Fruit fly (Drosophila melanogaster) whole organism, embryonic: ENCODE results near the gene Scm.

ENCODE experiments used
- CG12942 ChIP-seq: fragments of 200-800 bp; sonication (Bioruptor generic); optimal IDR thresholded peaks from 3 replicates; lab custom pipeline; 2016; ENCODE audit warnings: missing biosample characterization, missing genetic modification characterization
- CG14860 ChIP-seq: fragments of 200-800 bp; sonication (Bioruptor generic); IDR thresholded peaks from 3 replicates; pipeline ENCODE4 v1.3.6; 2022; ENCODE audit warnings: missing biosample characterization, missing genetic modification characterization; ENCODE audit not compliant: partially characterized antibody
- CG1602 ChIP-seq: fragments of 200-800 bp; sonication (Bioruptor generic); optimal IDR thresholded peaks from 3 replicates; lab custom pipeline; 2016; ENCODE audit warnings: missing biosample characterization, missing genetic modification characterization
- CG1603 ChIP-seq: fragments of 200-800 bp; sonication (Bioruptor generic); optimal IDR thresholded peaks from 2 replicates; lab custom pipeline; 2019; ENCODE audit warnings: missing biosample characterization, mild to moderate bottlenecking, missing genetic modification characterization, moderate library complexity
- CG16863 ChIP-seq: fragments of 200-800 bp; sonication (Bioruptor generic); optimal IDR thresholded peaks from 3 replicates; lab custom pipeline; 2016; ENCODE audit warnings: missing biosample characterization, missing genetic modification characterization
- CG18476 ChIP-seq: fragments of 200-800 bp; sonication (Bioruptor generic); optimal IDR thresholded peaks from 2 replicates; lab custom pipeline; 2016; ENCODE audit warnings: missing biosample characterization, mild to moderate bottlenecking, missing genetic modification characterization
- CG3838 ChIP-seq: fragments of 200-800 bp; sonication (Bioruptor generic); optimal IDR thresholded peaks from 3 replicates; lab custom pipeline; 2016; ENCODE audit warnings: missing biosample characterization, missing genetic modification characterization
- CG4360 ChIP-seq: fragments of 200-800 bp; sonication (Bioruptor generic); IDR thresholded peaks from 2 replicates; pipeline ENCODE4 v1.3.6; 2022; ENCODE audit warnings: missing biosample characterization, missing genetic modification characterization
- CG6254 ChIP-seq: fragments of 200-800 bp; sonication (Bioruptor generic); optimal IDR thresholded peaks from 3 replicates; lab custom pipeline; 2017; ENCODE audit warnings: mild to moderate bottlenecking, missing biosample characterization, missing genetic modification reagents, missing genetic modification characterization
- CG6791 ChIP-seq: fragments of 200-800 bp; sonication (Bioruptor generic); IDR thresholded peaks from 3 replicates; pipeline ENCODE4 v1.3.6; 2022; ENCODE audit warnings: missing biosample characterization, missing genetic modification characterization; ENCODE audit not compliant: partially characterized antibody
- CG7372 ChIP-seq: fragments of 200-800 bp; sonication (Bioruptor generic); IDR thresholded peaks from 2 replicates; pipeline ENCODE4 v1.3.6; 2022; ENCODE audit warnings: missing biosample characterization, missing genetic modification characterization
- CG7839 ChIP-seq: fragments of 200-800 bp; sonication (Bioruptor generic); optimal IDR thresholded peaks from 3 replicates; lab custom pipeline; 2018; ENCODE audit warnings: missing biosample characterization, mild to moderate bottlenecking, missing genetic modification characterization, moderate library complexity
- CG7963 ChIP-seq: fragments of 200-800 bp; sonication (Bioruptor generic); IDR thresholded peaks from 3 replicates; pipeline ENCODE4 v1.3.6; 2022; ENCODE audit warnings: missing biosample characterization, missing genetic modification characterization; ENCODE audit not compliant: partially characterized antibody
- CG8089 ChIP-seq: fragments of 200-800 bp; sonication (Bioruptor generic); optimal IDR thresholded peaks from 3 replicates; lab custom pipeline; 2016; ENCODE audit warnings: missing biosample characterization, missing genetic modification characterization
- CG8765 ChIP-seq: fragments of 200-800 bp; sonication (Bioruptor generic); IDR thresholded peaks from 2 replicates; pipeline ENCODE4 v1.3.6; 2022; ENCODE audit warnings: missing biosample characterization, missing genetic modification characterization
- CG9437 ChIP-seq: fragments of 200-800 bp; sonication (Bioruptor generic); optimal IDR thresholded peaks from 2 replicates; lab custom pipeline; 2018; ENCODE audit warnings: missing biosample characterization, mild to moderate bottlenecking, missing genetic modification characterization
- CG9797 ChIP-seq: fragments of 200-800 bp; sonication (Bioruptor generic); optimal IDR thresholded peaks from 3 replicates; lab custom pipeline; 2018; ENCODE audit warnings: missing biosample characterization, mild to moderate bottlenecking, missing genetic modification characterization
- CHES-1-like ChIP-seq: fragments of 200-800 bp; sonication (Bioruptor generic); optimal IDR thresholded peaks from 2 replicates; lab custom pipeline; 2016; ENCODE audit warnings: missing biosample characterization, missing genetic modification characterization
- Dad ChIP-seq: fragments of 200-800 bp; sonication (Bioruptor generic); optimal IDR thresholded peaks from 3 replicates; lab custom pipeline; 2016; ENCODE audit warnings: missing biosample characterization, missing genetic modification characterization
- Dek ChIP-seq: fragments of 200-800 bp; sonication (Bioruptor generic); optimal IDR thresholded peaks from 3 replicates; lab custom pipeline; 2019; ENCODE audit warnings: missing biosample characterization, mild to moderate bottlenecking, missing genetic modification characterization, moderate library complexity
- Eip74EF ChIP-seq, 2 experiments: fragments of 200-800 bp in 1 of 2; fragments of >200 bp in 1 of 2; sonication (Bioruptor generic) in 1 of 2; optimal IDR thresholded peaks; 2 replicates each; lab custom pipeline; 2017 to 2019; ENCODE audit warnings: missing biosample characterization in 2 of 2, missing genetic modification characterization in 2 of 2, mild to moderate bottlenecking in 1 of 2, moderate library complexity in 1 of 2
- HLHmδ ChIP-seq: fragments of 200-800 bp; sonication (Bioruptor generic); optimal IDR thresholded peaks from 2 replicates; lab custom pipeline; 2018; ENCODE audit warnings: missing biosample characterization, mild to moderate bottlenecking, missing genetic modification characterization, moderate library complexity
- Mad ChIP-seq: fragments of 200-800 bp; sonication (Bioruptor generic); optimal IDR thresholded peaks from 2 replicates; lab custom pipeline; 2016; ENCODE audit warnings: missing biosample characterization, missing genetic modification characterization
- Mrtf ChIP-seq: fragments of 200-800 bp; sonication (Bioruptor generic); IDR thresholded peaks from 3 replicates; pipeline ENCODE4 v1.3.6; 2022; ENCODE audit warnings: missing biosample characterization, missing genetic modification characterization
- Neu2 ChIP-seq: fragments of 200-800 bp; sonication (Bioruptor generic); optimal IDR thresholded peaks from 3 replicates; lab custom pipeline; 2016; ENCODE audit warnings: missing biosample characterization, missing genetic modification characterization, borderline replicate concordance
- Ptx1 ChIP-seq: fragments of 200-800 bp; sonication (Bioruptor generic); IDR thresholded peaks from 2 replicates; pipeline ENCODE4 v1.3.6; 2022; ENCODE audit warnings: missing biosample characterization, missing genetic modification characterization
- Sry-β ChIP-seq: fragments of 200-800 bp; sonication (Bioruptor generic); optimal IDR thresholded peaks from 2 replicates; lab custom pipeline; 2018; ENCODE audit warnings: missing biosample characterization, mild to moderate bottlenecking, missing genetic modification characterization, moderate library complexity
- ab ChIP-seq: fragments of 200-800 bp; sonication (Bioruptor generic); optimal IDR thresholded peaks from 2 replicates; lab custom pipeline; 2016; ENCODE audit warnings: missing biosample characterization, missing genetic modification characterization
- ara ChIP-seq: fragments of 200-800 bp; sonication (Bioruptor generic); IDR thresholded peaks from 2 replicates; pipeline ENCODE4 v1.3.6; 2022; ENCODE audit warnings: missing biosample characterization, missing genetic modification characterization
- dimm ChIP-seq: fragments of 200-800 bp; sonication (Bioruptor generic); IDR thresholded peaks from 2 replicates; pipeline ENCODE4 v1.3.6; 2022; ENCODE audit warnings: missing biosample characterization, missing genetic modification characterization
- disco-r ChIP-seq: fragments of 200-800 bp; sonication (Bioruptor generic); optimal IDR thresholded peaks from 2 replicates; lab custom pipeline; 2016; ENCODE audit warnings: missing biosample characterization, missing genetic modification characterization
- dpn ChIP-seq, 2 experiments: fragments of 200-800 bp; sonication (Bioruptor generic); optimal IDR thresholded peaks; 3 replicates each; lab custom pipeline; 2016; ENCODE audit warnings: missing biosample characterization in 2 of 2, missing genetic modification characterization in 2 of 2
- exex ChIP-seq: fragments of 200-800 bp; sonication (Bioruptor generic); optimal IDR thresholded peaks from 4 replicates; lab custom pipeline; 2018; ENCODE audit warnings: missing biosample characterization, mild to moderate bottlenecking, missing genetic modification characterization, moderate library complexity
- fd96Cb ChIP-seq: fragments of 200-800 bp; sonication (Bioruptor generic); optimal IDR thresholded peaks from 2 replicates; lab custom pipeline; 2018; ENCODE audit warnings: missing biosample characterization, mild to moderate bottlenecking, missing genetic modification characterization, moderate library complexity
- gce ChIP-seq: fragments of 200-800 bp; sonication (Bioruptor generic); IDR thresholded peaks from 3 replicates; pipeline ENCODE4 v1.3.6; 2022; ENCODE audit warnings: missing biosample characterization, missing genetic modification characterization
- grn ChIP-seq: fragments of 200-800 bp; sonication (Bioruptor generic); optimal IDR thresholded peaks from 3 replicates; lab custom pipeline; 2017; ENCODE audit warnings: missing biosample characterization, missing genetic modification characterization
- gt ChIP-seq: fragments of 200-800 bp; sonication (Bioruptor generic); IDR thresholded peaks from 2 replicates; pipeline ENCODE4 v1.3.6; 2022; ENCODE audit warnings: missing biosample characterization, missing genetic modification characterization
- her ChIP-seq: fragments of 200-800 bp; sonication (Bioruptor generic); optimal IDR thresholded peaks from 2 replicates; lab custom pipeline; 2016; ENCODE audit warnings: missing biosample characterization, missing genetic modification characterization
- insv ChIP-seq, 2 experiments: fragments of 200-800 bp; sonication (Bioruptor generic); optimal IDR thresholded peaks; 3 replicates each; lab custom pipeline; 2016 to 2018; ENCODE audit warnings: missing biosample characterization in 2 of 2, missing genetic modification characterization in 2 of 2
- pnt ChIP-seq: fragments of 200-800 bp; sonication (Bioruptor generic); optimal IDR thresholded peaks from 3 replicates; lab custom pipeline; 2016; ENCODE audit warnings: missing biosample characterization, missing genetic modification characterization
- prd ChIP-seq, 3 experiments: fragments of >200 bp in 2 of 3; fragments of 200-800 bp in 1 of 3; sonication (Bioruptor generic) in 1 of 3; optimal IDR thresholded peaks in 2 of 3; IDR thresholded peaks in 1 of 3; 2 replicates in 2 of 3; 3 replicates in 1 of 3; pipeline versions ENCODE4 v1.3.6 to Lab custom; 2017 to 2022; ENCODE audit warnings: missing biosample characterization in 1 of 3, missing genetic modification characterization in 1 of 3
- shn ChIP-seq: fragments of 200-800 bp; sonication (Bioruptor generic); optimal IDR thresholded peaks from 3 replicates; lab custom pipeline; 2016; ENCODE audit warnings: missing biosample characterization, missing genetic modification characterization
- sim ChIP-seq: fragments of 200-800 bp; sonication (Bioruptor generic); IDR thresholded peaks from 2 replicates; pipeline ENCODE4 v1.3.6; 2022; ENCODE audit warnings: missing biosample characterization, missing genetic modification characterization
- tio ChIP-seq: fragments of 200-800 bp; sonication (Bioruptor generic); optimal IDR thresholded peaks from 2 replicates; lab custom pipeline; 2017; ENCODE audit warnings: missing biosample characterization, missing genetic modification characterization, inconsistent platforms
- twi ChIP-seq: fragments of 200-800 bp; optimal IDR thresholded peaks from 2 replicates; lab custom pipeline; 2019; ENCODE audit warnings: missing biosample characterization, mild to moderate bottlenecking, missing genetic modification characterization, moderate library complexity
- tx ChIP-seq: fragments of 200-800 bp; sonication (Bioruptor generic); optimal IDR thresholded peaks from 2 replicates; lab custom pipeline; 2016; ENCODE audit warnings: missing biosample characterization, missing genetic modification characterization
- vfl ChIP-seq: fragments of 200-800 bp; sonication (Bioruptor generic); optimal IDR thresholded peaks from 2 replicates; lab custom pipeline; 2016; ENCODE audit warnings: missing biosample characterization, missing genetic modification characterization
- wdn ChIP-seq: fragments of 200-800 bp; sonication (Bioruptor generic); IDR thresholded peaks from 2 replicates; pipeline ENCODE4 v1.3.6; 2022; ENCODE audit warnings: missing biosample characterization, missing genetic modification characterization
- zen2 ChIP-seq: fragments of 200-800 bp; sonication (Bioruptor generic); IDR thresholded peaks from 3 replicates; pipeline ENCODE4 v1.3.6; 2022; ENCODE audit warnings: missing biosample characterization, missing genetic modification characterization; ENCODE audit not compliant: partially characterized antibody
- zfh2 ChIP-seq: fragments of 200-800 bp; sonication (Bioruptor generic); optimal IDR thresholded peaks from 2 replicates; lab custom pipeline; 2016; ENCODE audit warnings: missing biosample characterization, missing genetic modification characterization

Scm gene

DNA sequence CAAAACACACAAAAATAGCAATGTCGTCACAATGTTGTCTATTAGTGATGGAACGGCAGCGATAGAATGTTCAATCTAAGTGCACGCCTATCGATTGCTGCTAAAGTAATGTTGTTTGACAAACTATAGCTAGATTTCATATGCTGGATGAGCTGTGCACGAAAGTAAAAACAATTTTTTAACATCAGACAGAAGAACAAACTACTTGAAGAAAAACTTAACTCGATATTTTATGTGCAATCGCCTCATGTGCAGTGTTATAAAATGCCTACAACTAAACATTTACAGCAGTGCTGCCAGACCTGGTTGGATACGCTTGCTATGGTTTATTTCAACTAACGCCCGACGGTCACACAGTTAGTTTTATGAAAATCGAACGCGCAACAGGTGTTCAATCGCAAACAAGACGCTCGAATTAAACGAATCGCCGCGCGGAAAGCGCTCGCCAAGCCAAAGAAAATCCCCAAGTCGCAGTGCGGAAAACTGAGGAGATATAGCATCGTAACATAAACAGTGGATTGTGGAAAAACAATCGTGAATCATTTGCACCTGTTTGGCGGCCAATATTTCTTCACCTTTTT lies 46.4 kb downstream of the Scm start, which contains the start of the genes bocks and CG8312 (continued):
- no peak for TF ChIP-seq CG16863 (GFP tag; lab: Kevin White, UChicago)
- TF ChIP-seq tx (GFP tag; lab: Kevin White, UChicago), result peak; percentile 38
- peak; percentile 84 for TF ChIP-seq CG1603 (tag; lab: Kevin White, UChicago)
- TF ChIP-seq CG1602 (GFP tag; lab: Kevin White, UChicago), result peak; percentile 31
- peak in 1 of 2 experiments; percentile 54 for TF ChIP-seq insv (GFP tag; optimal IDR thresholded peaks at IDR 0.05; lab: Kevin White, UChicago)
- TF ChIP-seq CG18476 (GFP tag; lab: Kevin White, UChicago), result no peak
- TF ChIP-seq vfl, result no peak
- peak; percentile 59 for TF ChIP-seq Dad (GFP tag; lab: Kevin White, UChicago)
- TF ChIP-seq zfh2 (GFP tag; lab: Kevin White, UChicago), result peak; percentile 78
- no peak for TF ChIP-seq ab (GFP tag; lab: Kevin White, UChicago)
- TF ChIP-seq disco-r (GFP tag; lab: Kevin White, UChicago), result peak; percentile 15
- peak; percentile 49 to 64 for TF ChIP-seq dpn (GFP tag; optimal IDR thresholded peaks at IDR 0.05; lab: Kevin White, UChicago)
- no peak for TF ChIP-seq Dek
- TF ChIP-seq zen2 (GFP tag; lab: Robert Waterston, UW), result no peak
- TF ChIP-seq gt, result no peak
- peak; percentile 12 for TF ChIP-seq CG8089 (GFP tag; lab: Kevin White, UChicago)
- peak; percentile 24 for TF ChIP-seq pnt (GFP tag; lab: Kevin White, UChicago)
- no peak for TF ChIP-seq sim (GFP tag; lab: Robert Waterston, UW)
- no peak for TF ChIP-seq Ptx1
- TF ChIP-seq shn, result peak; percentile 16
- TF ChIP-seq CG3838 (GFP tag; lab: Kevin White, UChicago), result peak; percentile 80
- no peak for TF ChIP-seq CG6254 (GFP tag; lab: Kevin White, UChicago)
- no peak for TF ChIP-seq Neu2
- no peak for TF ChIP-seq gce
- no peak for TF ChIP-seq Mrtf (GFP tag; lab: Robert Waterston, UW)
- TF ChIP-seq CG8765 (GFP tag; lab: Robert Waterston, UW), result no peak
- TF ChIP-seq Eip74EF (GFP tag; optimal IDR thresholded peaks at IDR 0.05; lab: Kevin White, UChicago), result no peak
- no peak for TF ChIP-seq tio
- no peak for TF ChIP-seq CG14860 (GFP tag; lab: Robert Waterston, UW)
- TF ChIP-seq CG7372 (GFP tag; lab: Robert Waterston, UW), result no peak
- TF ChIP-seq CG12942 (GFP tag; lab: Kevin White, UChicago), result peak; percentile 5
- peak; percentile 48 for TF ChIP-seq twi (tag; lab: Kevin White, UChicago)
- TF ChIP-seq CG7963, result no peak
- TF ChIP-seq prd (optimal IDR thresholded peaks at IDR 0.05; lab: Kevin White, UChicago), result no peak
- TF ChIP-seq prd (GFP tag; IDR thresholded peaks at IDR 0.05; lab: Robert Waterston, UW), result no peak
- TF ChIP-seq grn (GFP tag; lab: Kevin White, UChicago), result peak; percentile 5
- no peak for TF ChIP-seq wdn
- TF ChIP-seq her (GFP tag; lab: Kevin White, UChicago), result peak; percentile 30
- TF ChIP-seq ara (GFP tag; lab: Robert Waterston, UW), result no peak
- TF ChIP-seq CG9437 (GFP tag; lab: Kevin White, UChicago), result no peak
- peak; percentile 31 for TF ChIP-seq CG7839 (tag; lab: Kevin White, UChicago)
- no peak for TF ChIP-seq dimm (GFP tag; lab: Robert Waterston, UW)
- no peak for TF ChIP-seq exex (tag; lab: Kevin White, UChicago)
- TF ChIP-seq Mad (GFP tag; lab: Kevin White, UChicago), result peak; percentile 44
- no peak for TF ChIP-seq CG4360 (GFP tag; lab: Robert Waterston, UW)
- peak; percentile 85 for TF ChIP-seq CHES-1-like (GFP tag; lab: Kevin White, UChicago)
- TF ChIP-seq Sry-β (GFP tag; lab: Kevin White, UChicago), result peak; percentile 30
- no peak for TF ChIP-seq CG6791
- TF ChIP-seq fd96Cb (tag; lab: Kevin White, UChicago), result no peak
- peak; percentile 97 for TF ChIP-seq CG9797
- TF ChIP-seq HLHmδ, result peak; percentile 27
